Worm (Caenorhabditis elegans) whole organism, L4/young adult: ENCODE data around the gene sru-37.

ENCODE experiments used
- W03F9.2 ChIP-seq: fragments of 150-350 bp; optimal IDR thresholded peaks from 2 replicates; lab custom pipeline; 2014; ENCODE audit warnings: missing biosample characterization, missing genetic modification characterization
- dao-5 ChIP-seq: sonication (generic microtip); optimal IDR thresholded peaks from 2 replicates; lab custom pipeline; 2016; ENCODE audit warnings: missing genotype, missing genetic modification characterization, moderate library complexity, missing compliant biosample characterization
- him-1 ChIP-seq: sonication (generic microtip); optimal IDR thresholded peaks from 2 replicates; lab custom pipeline; 2016; ENCODE audit warnings: missing genotype, missing genetic modification reagents, missing genetic modification characterization, missing compliant biosample characterization

DNA sequence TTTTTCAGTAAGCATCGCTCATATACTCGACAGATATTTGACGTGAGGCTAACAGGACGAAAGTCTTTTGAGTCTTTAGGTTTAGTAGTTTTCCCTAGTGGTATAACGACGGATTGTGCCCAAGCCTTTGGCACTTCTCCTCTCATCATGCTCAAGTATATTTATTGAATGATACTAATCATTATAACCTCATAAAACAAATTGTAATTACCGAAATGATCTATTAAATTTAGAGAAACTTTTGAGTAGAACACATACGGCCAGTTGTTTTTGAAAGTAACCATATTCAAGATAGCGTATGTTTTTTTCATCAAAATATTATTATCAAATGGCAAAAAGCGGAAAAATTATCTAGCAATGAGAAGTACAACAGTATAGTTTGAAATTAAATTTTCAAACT, 34.0 kb upstream of the sru-37 start:
- TF ChIP-seq dao-5 (tag; lab: Kevin White, UChicago) (no peak), W03F9.2 (tag; lab: Kevin White, UChicago) (no peak), him-1 (no peak)
